Worm (Caenorhabditis elegans) whole organism, young adult: ENCODE results near the gene F26G1.5.

Source experiments
- B0261.1 ChIP-seq: sonication (generic microtip); optimal IDR thresholded peaks from 2 replicates; lab custom pipeline; 2016; ENCODE audit warnings: mild to moderate bottlenecking, missing genetic modification characterization, moderate library complexity, missing compliant biosample characterization
- B0336.3 ChIP-seq: fragments of 200-800 bp; sonication (Bioruptor generic); IDR thresholded peaks from 2 replicates; pipeline ENCODE4 v1.3.6; 2022; ENCODE audit warnings: missing genetic modification characterization, missing compliant biosample characterization
- F10E7.11 ChIP-seq: sonication (generic microtip); optimal IDR thresholded peaks from 2 replicates; lab custom pipeline; 2017; ENCODE audit warnings: mild to moderate bottlenecking, missing genetic modification characterization, moderate library complexity, missing compliant biosample characterization
- F39B2.1 ChIP-seq: fragments of 200-800 bp; sonication (Bioruptor generic); IDR thresholded peaks from 2 replicates; pipeline ENCODE4 v1.3.6; 2022; ENCODE audit warnings: missing genetic modification reagents, missing genetic modification characterization, missing compliant biosample characterization
- F52B5.7 ChIP-seq: sonication (generic microtip); optimal IDR thresholded peaks from 2 replicates; lab custom pipeline; 2016; ENCODE audit warnings: mild to moderate bottlenecking, missing genetic modification characterization, missing compliant biosample characterization
- F57A8.1 ChIP-seq: fragments of 200-800 bp; sonication (Bioruptor generic); optimal IDR thresholded peaks from 2 replicates; lab custom pipeline; 2018; ENCODE audit warnings: mild to moderate bottlenecking, missing genetic modification characterization, moderate library complexity, missing compliant biosample characterization
- T07F8.4 ChIP-seq: sonication (generic microtip); optimal IDR thresholded peaks from 2 replicates; lab custom pipeline; 2016; ENCODE audit warnings: mild to moderate bottlenecking, missing genetic modification characterization, moderate library complexity, missing compliant biosample characterization
- Y79H2A.3 ChIP-seq: fragments of 200-800 bp; sonication (Bioruptor generic); conservative IDR thresholded peaks from 2 replicates; pipeline ENCODE4 v1.3.6; 2022; ENCODE audit warnings: missing genetic modification reagents, missing genetic modification characterization, missing compliant biosample characterization
- Y95B8A.8 ChIP-seq: fragments of 200-800 bp; sonication (Bioruptor generic); IDR thresholded peaks from 2 replicates; pipeline ENCODE4 v1.3.6; 2022; ENCODE audit warnings: missing genetic modification reagents, missing genetic modification characterization, missing compliant biosample characterization
- ZK185.1 ChIP-seq: sonication (generic microtip); optimal IDR thresholded peaks from 2 replicates; lab custom pipeline; 2016; ENCODE audit warnings: mild to moderate bottlenecking, missing genetic modification characterization, missing compliant biosample characterization; ENCODE audit not compliant: poor library complexity, severe bottlenecking
- akir-1 ChIP-seq: fragments of 200-800 bp; sonication (Bioruptor generic); optimal IDR thresholded peaks from 2 replicates; lab custom pipeline; 2018; ENCODE audit warnings: mild to moderate bottlenecking, missing genetic modification characterization, moderate library complexity, missing compliant biosample characterization
- aptf-2 ChIP-seq: fragments of 200-800 bp; sonication (Bioruptor generic); conservative IDR thresholded peaks from 2 replicates; pipeline ENCODE4 v1.3.6; 2022; ENCODE audit warnings: missing genetic modification reagents, missing genetic modification characterization, missing compliant biosample characterization
- bed-1 ChIP-seq: fragments of 200-800 bp; sonication (Bioruptor generic); IDR thresholded peaks from 2 replicates; pipeline ENCODE4 v1.3.6; 2022; ENCODE audit warnings: missing genetic modification reagents, missing genetic modification characterization, missing compliant biosample characterization
- ccch-3 ChIP-seq: fragments of 200-800 bp; sonication (Bioruptor generic); optimal IDR thresholded peaks from 2 replicates; lab custom pipeline; 2018; ENCODE audit warnings: mild to moderate bottlenecking, missing genetic modification characterization, missing compliant biosample characterization
- cebp-2 ChIP-seq: fragments of 200-800 bp; sonication (Bioruptor generic); IDR thresholded peaks from 2 replicates; pipeline ENCODE4 v1.3.6; 2022; ENCODE audit warnings: missing genetic modification characterization, missing compliant biosample characterization
- ceh-100 ChIP-seq: fragments of 200-800 bp; sonication (Bioruptor generic); IDR thresholded peaks from 2 replicates; pipeline ENCODE4 v1.3.6; 2022; ENCODE audit warnings: missing genetic modification reagents, missing genetic modification characterization, missing compliant biosample characterization
- ceh-58 ChIP-seq: fragments of 200-800 bp; sonication (Bioruptor generic); IDR thresholded peaks from 2 replicates; pipeline ENCODE4 v1.3.6; 2022; ENCODE audit warnings: missing genetic modification characterization, missing compliant biosample characterization
- ceh-91 ChIP-seq: fragments of 200-800 bp; sonication (Bioruptor generic); IDR thresholded peaks from 2 replicates; pipeline ENCODE4 v1.3.6; 2022; ENCODE audit warnings: missing genetic modification reagents, missing genetic modification characterization, missing compliant biosample characterization
- chd-7 ChIP-seq: sonication (generic microtip); optimal IDR thresholded peaks from 2 replicates; lab custom pipeline; 2016; ENCODE audit warnings: mild to moderate bottlenecking, missing genetic modification characterization, moderate library complexity, missing compliant biosample characterization
- efl-1 ChIP-seq: fragments of 150-350 bp; optimal IDR thresholded peaks from 2 replicates; lab custom pipeline; 2014; ENCODE audit warnings: missing biosample characterization, missing genetic modification reagents, missing genetic modification characterization
- egl-44 ChIP-seq: fragments of 200-800 bp; sonication (Bioruptor generic); IDR thresholded peaks from 2 replicates; pipeline ENCODE4 v1.3.6; 2022; ENCODE audit warnings: missing genetic modification reagents, missing genetic modification characterization, missing compliant biosample characterization
- egrh-3 ChIP-seq: fragments of 200-800 bp; sonication (Bioruptor generic); IDR thresholded peaks from 2 replicates; pipeline ENCODE4 v1.3.6; 2022; ENCODE audit warnings: missing genetic modification reagents, missing genetic modification characterization, missing compliant biosample characterization
- fkh-3 ChIP-seq: sonication (generic microtip); optimal IDR thresholded peaks from 2 replicates; lab custom pipeline; 2016; ENCODE audit warnings: mild to moderate bottlenecking, missing genetic modification characterization, missing compliant biosample characterization
- gei-17 ChIP-seq: fragments of 200-800 bp; sonication (Bioruptor generic); optimal IDR thresholded peaks from 2 replicates; lab custom pipeline; 2018; ENCODE audit warnings: mild to moderate bottlenecking, missing genetic modification characterization, missing compliant biosample characterization
- him-1 ChIP-seq: sonication (generic microtip); optimal IDR thresholded peaks from 2 replicates; lab custom pipeline; 2016; ENCODE audit warnings: missing genotype, missing genetic modification reagents, missing genetic modification characterization, missing compliant biosample characterization
- hmg-20 ChIP-seq: fragments of 200-800 bp; sonication (Bioruptor generic); IDR thresholded peaks from 2 replicates; pipeline ENCODE4 v1.3.6; 2022; ENCODE audit warnings: missing genetic modification reagents, missing genetic modification characterization, missing compliant biosample characterization
- hsf-1 ChIP-seq: fragments of 200-800 bp; sonication (Bioruptor generic); IDR thresholded peaks from 2 replicates; pipeline ENCODE4 v1.3.6; 2022; ENCODE audit warnings: missing genetic modification reagents, missing genetic modification characterization, missing compliant biosample characterization
- lin-40 ChIP-seq: sonication (generic microtip); optimal IDR thresholded peaks from 2 replicates; lab custom pipeline; 2016; ENCODE audit warnings: missing genetic modification characterization, mild to moderate bottlenecking, missing compliant biosample characterization, missing genotype, missing genetic modification reagents
- lin-54 ChIP-seq: fragments of 200-800 bp; sonication (Bioruptor generic); optimal IDR thresholded peaks from 2 replicates; lab custom pipeline; 2018; ENCODE audit warnings: mild to moderate bottlenecking, missing genetic modification characterization, missing compliant biosample characterization
- lsy-27 ChIP-seq: sonication (generic microtip); optimal IDR thresholded peaks from 2 replicates; lab custom pipeline; 2017; ENCODE audit warnings: missing genetic modification characterization, mild to moderate bottlenecking, missing compliant biosample characterization, antibody characterized with exemption, missing genotype, borderline replicate concordance; ENCODE audit not compliant: insufficient read depth
- mcd-1 ChIP-seq: fragments of 200-800 bp; sonication (Bioruptor generic); IDR thresholded peaks from 2 replicates; pipeline ENCODE4 v1.3.6; 2022; ENCODE audit warnings: missing genetic modification reagents, missing genetic modification characterization, missing compliant biosample characterization
- mes-4 ChIP-seq: sonication (generic microtip); optimal IDR thresholded peaks from 2 replicates; lab custom pipeline; 2016; ENCODE audit warnings: missing genotype, missing genetic modification characterization, missing compliant biosample characterization
- nfya-1 ChIP-seq: sonication (generic microtip); optimal IDR thresholded peaks from 2 replicates; lab custom pipeline; 2017; ENCODE audit warnings: antibody characterized with exemption, missing compliant biosample characterization, missing genetic modification characterization, borderline replicate concordance; ENCODE audit not compliant: insufficient read depth
- nhr-120 ChIP-seq: fragments of 200-800 bp; sonication (Bioruptor generic); IDR thresholded peaks from 2 replicates; pipeline ENCODE4 v1.3.6; 2022; ENCODE audit warnings: missing genetic modification characterization, missing compliant biosample characterization
- nhr-27 ChIP-seq: fragments of 200-800 bp; sonication (Bioruptor generic); optimal IDR thresholded peaks from 2 replicates; lab custom pipeline; 2018; ENCODE audit warnings: mild to moderate bottlenecking, missing genetic modification characterization, moderate library complexity, missing compliant biosample characterization
- nhr-80 ChIP-seq: sonication (generic microtip); optimal IDR thresholded peaks from 2 replicates; lab custom pipeline; 2016; ENCODE audit warnings: missing genetic modification characterization, missing compliant biosample characterization
- pbrm-1 ChIP-seq: fragments of 200-800 bp; sonication (Bioruptor generic); IDR thresholded peaks from 2 replicates; pipeline ENCODE4 v1.3.6; 2022; ENCODE audit warnings: missing genetic modification reagents, missing genetic modification characterization, missing compliant biosample characterization
- rec-8 ChIP-seq, 2 experiments: sonication (generic microtip); optimal IDR thresholded peaks; 2 replicates each; lab custom pipeline; 2016; ENCODE audit warnings: mild to moderate bottlenecking in 2 of 2, missing genetic modification characterization in 2 of 2, missing genetic modification reagents in 2 of 2, missing genotype in 2 of 2, missing biosample characterization in 1 of 2, missing compliant biosample characterization in 1 of 2, moderate library complexity in 1 of 2
- sea-2 ChIP-seq: fragments of 200-800 bp; sonication (Bioruptor generic); IDR thresholded peaks from 2 replicates; pipeline ENCODE4 v1.3.6; 2022; ENCODE audit warnings: missing genetic modification characterization, missing compliant biosample characterization
- snpc-1.1 ChIP-seq: sonication (generic microtip); optimal IDR thresholded peaks from 2 replicates; lab custom pipeline; 2017; ENCODE audit warnings: missing genetic modification characterization, mild to moderate bottlenecking, missing compliant biosample characterization, antibody characterized with exemption, moderate library complexity, missing genotype, missing genetic modification reagents; ENCODE audit not compliant: insufficient read depth
- tlf-1 ChIP-seq: fragments of 200-800 bp; sonication (Bioruptor generic); optimal IDR thresholded peaks from 2 replicates; lab custom pipeline; 2018; ENCODE audit warnings: mild to moderate bottlenecking, missing genetic modification characterization, missing compliant biosample characterization
- unc-130 ChIP-seq: sonication (generic microtip); optimal IDR thresholded peaks from 2 replicates; lab custom pipeline; 2016; ENCODE audit warnings: missing genetic modification reagents, missing genetic modification characterization, missing compliant biosample characterization
- unc-62 ChIP-seq: fragments of 150-350 bp; optimal IDR thresholded peaks from 2 replicates; lab custom pipeline; 2014; ENCODE audit warnings: missing biosample characterization, missing genetic modification reagents, missing genetic modification characterization
- zim-3 ChIP-seq: sonication (generic microtip); optimal IDR thresholded peaks from 2 replicates; lab custom pipeline; 2017; ENCODE audit warnings: mild to moderate bottlenecking, missing genetic modification characterization, moderate library complexity, missing compliant biosample characterization
- ztf-18 ChIP-seq: sonication (generic microtip); optimal IDR thresholded peaks from 2 replicates; lab custom pipeline; 2016; ENCODE audit warnings: missing genotype, mild to moderate bottlenecking, missing genetic modification characterization, missing compliant biosample characterization
- ztf-22 ChIP-seq: fragments of 200-800 bp; sonication (Bioruptor generic); optimal IDR thresholded peaks from 2 replicates; lab custom pipeline; 2018; ENCODE audit warnings: mild to moderate bottlenecking, missing genetic modification characterization, moderate library complexity, missing compliant biosample characterization
- ztf-28 ChIP-seq: fragments of 200-800 bp; sonication (Bioruptor generic); IDR thresholded peaks from 2 replicates; pipeline ENCODE4 v1.3.6; 2022; ENCODE audit warnings: missing genetic modification reagents, missing genetic modification characterization, missing compliant biosample characterization
- ztf-6 ChIP-seq: fragments of 200-800 bp; sonication (Bioruptor generic); IDR thresholded peaks from 2 replicates; pipeline ENCODE4 v1.3.6; 2022; ENCODE audit warnings: missing genetic modification reagents, missing genetic modification characterization, missing compliant biosample characterization

Gene F26G1.5

DNA sequence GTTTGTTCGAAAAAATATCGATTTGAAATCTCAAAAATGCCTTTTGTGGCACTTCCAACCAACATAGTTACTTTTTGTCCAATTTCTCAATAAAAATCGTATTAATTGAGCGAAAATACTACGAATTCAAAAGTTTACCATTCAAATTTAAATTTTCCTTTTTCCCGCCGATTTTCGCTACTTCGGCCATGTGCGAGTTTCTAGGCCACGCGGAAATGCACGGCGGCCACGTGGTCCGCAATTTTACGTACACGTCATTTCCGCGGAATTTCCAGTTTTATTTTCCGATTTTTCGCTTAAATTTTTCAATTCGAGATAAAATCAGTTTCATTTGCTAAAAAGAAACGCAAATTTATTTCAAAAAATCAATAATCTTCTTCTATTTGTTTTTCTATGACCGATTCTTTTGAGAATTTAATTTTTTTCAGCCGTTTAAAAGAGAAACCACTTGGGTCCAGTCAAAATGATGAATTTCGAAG lies 31.2 kb downstream of the F26G1.5 start, which contains the start of gene eas-1 (continued):
- TF ChIP-seq ZK185.1 (tag; lab: Kevin White, UChicago) (peak; percentile 84), lin-54 (GFP tag; lab: Kevin White, UChicago) (peak; percentile 94), ztf-18 (peak; percentile 27), F52B5.7 (no peak), egl-44 (no peak; the same call in 1 of the 2 replicates), ztf-22 (GFP tag; lab: Kevin White, UChicago) (no peak), pbrm-1 (peak; percentile 53; the same call in 1 of the 2 replicates), rec-8 (tag; optimal IDR thresholded peaks at IDR 0.05; lab: Kevin White, UChicago) (no peak), chd-7 (tag; lab: Kevin White, UChicago) (peak; percentile 24), akir-1 (GFP tag; lab: Kevin White, UChicago) (peak; percentile 58), B0336.3 (GFP tag; lab: Robert Waterston, UW) (no peak), mcd-1 (no peak; the same call in none of the 2 replicates), sea-2 (GFP tag; lab: Robert Waterston, UW) (no peak), hmg-20 (peak; percentile 78), unc-130 (GFP tag; lab: Kevin White, UChicago) (peak; percentile 70), ztf-28 (GFP tag; lab: Robert Waterston, UW) (no peak), nhr-120 (GFP tag; lab: Robert Waterston, UW) (no peak), F10E7.11 (tag; lab: Kevin White, UChicago) (no peak), ztf-6 (GFP tag; lab: Robert Waterston, UW) (no peak), ceh-58 (GFP tag; lab: Robert Waterston, UW) (no peak), aptf-2 (GFP tag; lab: Robert Waterston, UW) (peak; percentile 76; the same call in 1 of the 2 replicates), B0261.1 (tag; lab: Kevin White, UChicago) (no peak), nhr-27 (no peak), hsf-1 (GFP tag; lab: Robert Waterston, UW) (no peak), unc-62 (GFP tag; lab: Kevin White, UChicago) (no peak), mes-4 (no peak), gei-17 (GFP tag; lab: Kevin White, UChicago) (no peak), F57A8.1 (GFP tag; lab: Kevin White, UChicago) (no peak), efl-1 (peak; percentile 82), lsy-27 (tag; lab: Kevin White, UChicago) (no peak), Y95B8A.8 (GFP tag; lab: Robert Waterston, UW) (no peak), him-1 (tag; lab: Kevin White, UChicago) (peak; percentile 61), nhr-80 (tag; lab: Kevin White, UChicago) (peak; percentile 27), lin-40 (tag; lab: Kevin White, UChicago) (peak; percentile 65), bed-1 (GFP tag; lab: Robert Waterston, UW) (no peak), ceh-100 (GFP tag; lab: Robert Waterston, UW) (peak; percentile 69), ccch-3 (GFP tag; lab: Kevin White, UChicago) (peak; percentile 37), nfya-1 (no peak), egrh-3 (no peak), cebp-2 (no peak), Y79H2A.3 (GFP tag; lab: Robert Waterston, UW) (no peak), F39B2.1 (GFP tag; lab: Robert Waterston, UW) (no peak), zim-3 (no peak), snpc-1.1 (tag; lab: Kevin White, UChicago) (no peak), ceh-91 (GFP tag; lab: Robert Waterston, UW) (peak; percentile 50; the same call in 1 of the 2 replicates), tlf-1 (GFP tag; lab: Kevin White, UChicago) (peak; percentile 20), fkh-3 (tag; lab: Kevin White, UChicago) (no peak), T07F8.4 (tag; lab: Kevin White, UChicago) (no peak)
